Fruit fly (Drosophila melanogaster): ENCODE measurements around the gene mRRF1.
A peak's percentile ranks its signal among the peaks of the same experiment; 100 is the strongest.

dm6 chr3L:9361894-9362293 lies 2.3 kb upstream of the mRRF1 start, which contains the start of gene CG34456:
- no peak for TF ChIP-seq h (GFP tag; optimal IDR thresholded peaks at IDR 0.05)
- no peak for TF ChIP-seq dl (GFP tag; optimal IDR thresholded peaks at IDR 0.05; ENCODE audit: insufficient read depth in 1 of 2, partially characterized antibody in 2 of 2)
- no peak for TF ChIP-seq Myc (optimal IDR thresholded peaks at IDR 0.05)
- no peak for TF ChIP-seq rgr (GFP tag; optimal IDR thresholded peaks at IDR 0.05)
- no peak for TF ChIP-seq jim (GFP tag; optimal IDR thresholded peaks at IDR 0.05)
- no peak for TF ChIP-seq CG9705 (GFP tag; optimal IDR thresholded peaks at IDR 0.05)
- no peak for TF ChIP-seq Jra (GFP tag; optimal IDR thresholded peaks at IDR 0.05)
- no peak for TF ChIP-seq pan (optimal IDR thresholded peaks at IDR 0.05)
- TF ChIP-seq Sp1 (GFP tag; optimal IDR thresholded peaks at IDR 0.05), result no peak
- peak; percentile 51 for TF ChIP-seq br (GFP tag; optimal IDR thresholded peaks at IDR 0.05)
- TF ChIP-seq sv (GFP tag; optimal IDR thresholded peaks at IDR 0.05), result no peak
- no peak for TF ChIP-seq Hnf4 (GFP tag; optimal IDR thresholded peaks at IDR 0.05)
- no peak for TF ChIP-seq dmrt93B (GFP tag; optimal IDR thresholded peaks at IDR 0.05)

Measured in whole organism, wandering third instar larva.